Fruit fly (Drosophila melanogaster): ENCODE results near the gene CG14937.

The CG14937 gene

dm6 chr2L:11816376-11816775 is 22.5 kb upstream of the CG14937 start (continued):
- peak; percentile 99 for TF ChIP-seq ac (GFP tag; optimal IDR thresholded peaks at IDR 0.05)
- TF ChIP-seq Myb (GFP tag; optimal IDR thresholded peaks at IDR 0.05), result peak; percentile 68
- TF ChIP-seq Kr (GFP tag; optimal IDR thresholded peaks at IDR 0.05), result peak; percentile 99
- TF ChIP-seq gsb-n (tag; optimal IDR thresholded peaks at IDR 0.05), result peak; percentile 91
- peak; percentile 86 for TF ChIP-seq Sox102F (GFP tag; optimal IDR thresholded peaks at IDR 0.05)
- peak; percentile 94 for TF ChIP-seq Sox100B (GFP tag; optimal IDR thresholded peaks at IDR 0.05)
- TF ChIP-seq CG2120 (GFP tag; optimal IDR thresholded peaks at IDR 0.05), result peak; percentile 43
- peak; percentile 75 for TF ChIP-seq Spps (tag; optimal IDR thresholded peaks at IDR 0.05)
- peak; percentile 83 for TF ChIP-seq slp2 (GFP tag; optimal IDR thresholded peaks at IDR 0.05)
- peak; percentile 90 for TF ChIP-seq CG8388 (GFP tag; optimal IDR thresholded peaks at IDR 0.05)
- TF ChIP-seq CG11093 (GFP tag; IDR thresholded peaks at IDR 0.05), result peak; percentile 70; the same call in 2 of the 3 replicates
- TF ChIP-seq CG1792 (GFP tag; optimal IDR thresholded peaks at IDR 0.05), result peak; percentile 91
- peak; percentile 55 to 84 for TF ChIP-seq Hr51 (GFP tag; optimal IDR thresholded peaks at IDR 0.05)
- TF ChIP-seq Drgx (GFP tag; IDR thresholded peaks at IDR 0.05), result peak; percentile 31; the same call in 1 of the 2 replicates
- peak; percentile 96 for TF ChIP-seq CG18764 (GFP tag; optimal IDR thresholded peaks at IDR 0.05)
- no peak for TF ChIP-seq CG2129 (GFP tag; IDR thresholded peaks at IDR 0.05; ENCODE audit: partially characterized antibody)
- no peak for TF ChIP-seq hbn (GFP tag; IDR thresholded peaks at IDR 0.05; ENCODE audit: partially characterized antibody)
- TF ChIP-seq CG9727 (GFP tag; optimal IDR thresholded peaks at IDR 0.05), result peak; percentile 95
- TF ChIP-seq sim (GFP tag; IDR thresholded peaks at IDR 0.05), result peak; percentile 97
- peak; percentile 96 for TF ChIP-seq CG12219 (GFP tag; optimal IDR thresholded peaks at IDR 0.05)
- TF ChIP-seq CG11504 (tag; optimal IDR thresholded peaks at IDR 0.05), result peak; percentile 87
- peak; percentile 89 for TF ChIP-seq CG13123 (GFP tag; optimal IDR thresholded peaks at IDR 0.05)
- TF ChIP-seq gsb (GFP tag; IDR thresholded peaks at IDR 0.05), result peak; percentile 83
- TF ChIP-seq tio (GFP tag; optimal IDR thresholded peaks at IDR 0.05), result peak; percentile 81
- peak; percentile 98 for TF ChIP-seq pb (GFP tag; optimal IDR thresholded peaks at IDR 0.05)
- TF ChIP-seq abd-A (tag; optimal IDR thresholded peaks at IDR 0.05), result peak; percentile 35
- TF ChIP-seq Mes4 (GFP tag; optimal IDR thresholded peaks at IDR 0.05), result peak; percentile 98
- TF ChIP-seq Nf-YA (GFP tag; IDR thresholded peaks at IDR 0.05), result peak; percentile 90
- peak; percentile 92 for TF ChIP-seq CG17361 (GFP tag; IDR thresholded peaks at IDR 0.05)
- peak; percentile 80 for TF ChIP-seq B-H2 (GFP tag; optimal IDR thresholded peaks at IDR 0.05)
- peak; percentile 91 for TF ChIP-seq slou (GFP tag; optimal IDR thresholded peaks at IDR 0.05)
- peak; percentile 99 for TF ChIP-seq MTF-1 (GFP tag; optimal IDR thresholded peaks at IDR 0.05; ENCODE audit: borderline replicate concordance)
- peak; percentile 47; the same call in 1 of the 2 replicates for TF ChIP-seq CG32767 (GFP tag; IDR thresholded peaks at IDR 0.05)
- peak; percentile 94 for TF ChIP-seq CG17359 (tag; optimal IDR thresholded peaks at IDR 0.05)
- no peak for TF ChIP-seq sd (tag; optimal IDR thresholded peaks at IDR 0.05)
- peak; percentile 50; the same call in 1 of the 2 replicates for TF ChIP-seq CG42726 (GFP tag; IDR thresholded peaks at IDR 0.05; ENCODE audit: partially characterized antibody)
- peak; percentile 74 for TF ChIP-seq tgo (GFP tag; IDR thresholded peaks at IDR 0.05)
- TF ChIP-seq CG1233 (GFP tag; optimal IDR thresholded peaks at IDR 0.05), result peak; percentile 97
- no peak for TF ChIP-seq corto (GFP tag; optimal IDR thresholded peaks at IDR 0.05)
- TF ChIP-seq Aef1 (GFP tag; IDR thresholded peaks at IDR 0.05), result peak; percentile 78
- TF ChIP-seq z (GFP tag; IDR thresholded peaks at IDR 0.05), result peak; percentile 77
- peak; percentile 94 for TF ChIP-seq CG10959 (GFP tag; IDR thresholded peaks at IDR 0.05)
- peak; percentile 68 for TF ChIP-seq ssp (GFP tag; IDR thresholded peaks at IDR 0.05)
- peak; percentile 65 for TF ChIP-seq Dek (tag; optimal IDR thresholded peaks at IDR 0.05)
- peak in 1 of 2 experiments; percentile 54 for TF ChIP-seq eve (GFP tag; optimal IDR thresholded peaks at IDR 0.05)
- TF ChIP-seq NC2α (GFP tag; optimal IDR thresholded peaks at IDR 0.05), result peak; percentile 97
- peak; percentile 95 for TF ChIP-seq eyg (GFP tag; optimal IDR thresholded peaks at IDR 0.05)
- peak; percentile 87 for TF ChIP-seq Gug (GFP tag; IDR thresholded peaks at IDR 0.05)
- peak; percentile 66; the same call in 2 of the 3 replicates for TF ChIP-seq Opbp (GFP tag; IDR thresholded peaks at IDR 0.05; ENCODE audit: partially characterized antibody)
- peak; percentile 94 for TF ChIP-seq CG1024 (GFP tag; IDR thresholded peaks at IDR 0.05)
